Fruit fly (Drosophila melanogaster): Measurements from ENCODE around the gene Ugt302C1.
A peak's percentile ranks its signal among the peaks of the same experiment; 100 is the strongest.

Gene Ugt302C1

dm6 chr3R:11200042-11200884, 43.4 kb downstream of the Ugt302C1 start (continued):
- TF ChIP-seq CG12071 (GFP tag; optimal IDR thresholded peaks at IDR 0.05), result peak; percentile 2
- no peak for TF ChIP-seq CG3838 (GFP tag; optimal IDR thresholded peaks at IDR 0.05)
- no peak for TF ChIP-seq HLH4C (GFP tag; IDR thresholded peaks at IDR 0.05; ENCODE audit: partially characterized antibody)
- TF ChIP-seq CG11456 (GFP tag; IDR thresholded peaks at IDR 0.05), result 0 out of 3 replicates have a peak, but pooled peaks have one; percentile 36
- no peak for TF ChIP-seq Max (GFP tag; optimal IDR thresholded peaks at IDR 0.05)
- TF ChIP-seq CG4404 (GFP tag; IDR thresholded peaks at IDR 0.05), result no peak; the same call in 1 of the 2 replicates
- TF ChIP-seq HmgZ (tag; optimal IDR thresholded peaks at IDR 0.05), result peak; percentile 48
- TF ChIP-seq CG17361 (GFP tag; IDR thresholded peaks at IDR 0.05), result 0 out of 3 replicates have a peak, but pooled peaks have one; percentile 46

dm6 chr3R:11200885-11201421, 44.1 kb downstream of the Ugt302C1 start:
- TF ChIP-seq CG3407 (GFP tag; optimal IDR thresholded peaks at IDR 0.05), result peak; percentile 25
- peak; percentile 13 for TF ChIP-seq CG10274 (GFP tag; optimal IDR thresholded peaks at IDR 0.05)
- TF ChIP-seq ftz-f1 (GFP tag; optimal IDR thresholded peaks at IDR 0.05), result no peak
- TF ChIP-seq sens-2 (GFP tag; IDR thresholded peaks at IDR 0.05), result no peak
- no peak for TF ChIP-seq CG7928 (GFP tag; optimal IDR thresholded peaks at IDR 0.05)
- TF ChIP-seq Dad (GFP tag; optimal IDR thresholded peaks at IDR 0.05), result no peak
- TF ChIP-seq gro (GFP tag; optimal IDR thresholded peaks at IDR 0.05), result no peak
- TF ChIP-seq CG32532 (GFP tag; IDR thresholded peaks at IDR 0.05), result peak; percentile 68
- peak; percentile 71 for TF ChIP-seq Sox102F (GFP tag; optimal IDR thresholded peaks at IDR 0.05)
- peak; percentile 49; the same call in 1 of the 2 replicates for TF ChIP-seq lmd (GFP tag; IDR thresholded peaks at IDR 0.05)
- TF ChIP-seq CG11504 (tag; optimal IDR thresholded peaks at IDR 0.05), result peak; percentile 76
- TF ChIP-seq HmgD (GFP tag; optimal IDR thresholded peaks at IDR 0.05), result no peak
- no peak for TF ChIP-seq CG10462 (GFP tag; optimal IDR thresholded peaks at IDR 0.05)
- peak; percentile 68 for TF ChIP-seq vvl (GFP tag; IDR thresholded peaks at IDR 0.05)
- TF ChIP-seq CG14050 (GFP tag; IDR thresholded peaks at IDR 0.05), result peak; percentile 29; the same call in 2 of the 3 replicates
- TF ChIP-seq Hr51 (GFP tag; optimal IDR thresholded peaks at IDR 0.05), result peak in 1 of 2 experiments; percentile 77
- peak; percentile 81 for TF ChIP-seq lbe (GFP tag; optimal IDR thresholded peaks at IDR 0.05)
- TF ChIP-seq Mrtf (GFP tag; IDR thresholded peaks at IDR 0.05), result no peak
- peak; percentile 35; the same call in 1 of the 3 replicates for TF ChIP-seq Dbx (GFP tag; IDR thresholded peaks at IDR 0.05)
- TF ChIP-seq CG2712 (tag; optimal IDR thresholded peaks at IDR 0.05), result peak; percentile 51
- TF ChIP-seq nerfin-2 (GFP tag; IDR thresholded peaks at IDR 0.05; ENCODE audit: partially characterized antibody), result no peak
- TF ChIP-seq H15 (GFP tag; IDR thresholded peaks at IDR 0.05), result peak; percentile 55; the same call in 2 of the 3 replicates
- TF ChIP-seq tio (GFP tag; optimal IDR thresholded peaks at IDR 0.05), result peak; percentile 55
- TF ChIP-seq kay (GFP tag; optimal IDR thresholded peaks at IDR 0.05), result peak; percentile 53
- TF ChIP-seq CG1832 (GFP tag; optimal IDR thresholded peaks at IDR 0.05), result no peak
- peak; percentile 79 for TF ChIP-seq CG7839 (tag; optimal IDR thresholded peaks at IDR 0.05)
- TF ChIP-seq unc-4 (GFP tag; IDR thresholded peaks at IDR 0.05; ENCODE audit: partially characterized antibody), result no peak
- no peak for TF ChIP-seq nom (GFP tag; optimal IDR thresholded peaks at IDR 0.05)
- TF ChIP-seq Xbp1 (GFP tag; optimal IDR thresholded peaks at IDR 0.05), result peak; percentile 63
- TF ChIP-seq CG17802 (tag; optimal IDR thresholded peaks at IDR 0.05), result no peak
- peak; percentile 42; the same call in 1 of the 3 replicates for TF ChIP-seq HLH4C (GFP tag; IDR thresholded peaks at IDR 0.05; ENCODE audit: partially characterized antibody)
- TF ChIP-seq CG17829 (tag; optimal IDR thresholded peaks at IDR 0.05), result no peak
- TF ChIP-seq CG14965 (GFP tag; optimal IDR thresholded peaks at IDR 0.05; ENCODE audit: borderline replicate concordance), result no peak
- TF ChIP-seq NK7.1 (GFP tag; optimal IDR thresholded peaks at IDR 0.05), result peak; percentile 13
- peak; percentile 59 for TF ChIP-seq CG30403 (GFP tag; optimal IDR thresholded peaks at IDR 0.05)
- TF ChIP-seq E2f2 (GFP tag; IDR thresholded peaks at IDR 0.05), result peak; percentile 19; the same call in 1 of the 2 replicates
- peak; percentile 35 for TF ChIP-seq CG6813 (GFP tag; optimal IDR thresholded peaks at IDR 0.05)
- peak; percentile 75 for TF ChIP-seq cwo (GFP tag; optimal IDR thresholded peaks at IDR 0.05)
- no peak for TF ChIP-seq aop (GFP tag; IDR thresholded peaks at IDR 0.05)
